Worm (Caenorhabditis elegans) whole organism, young adult: ENCODE measurements around the gene pdi-1.
A peak's percentile ranks its signal among the peaks of the same experiment; 100 is the strongest.

Experiments
- B0019.2 ChIP-seq: fragments of 200-800 bp; sonication (Bioruptor generic); conservative IDR thresholded peaks from 2 replicates; pipeline ENCODE4 v1.3.6; 2022; ENCODE audit warnings: missing genetic modification reagents, missing genetic modification characterization, missing compliant biosample characterization
- F10E7.11 ChIP-seq: sonication (generic microtip); optimal IDR thresholded peaks from 2 replicates; lab custom pipeline; 2017; ENCODE audit warnings: mild to moderate bottlenecking, missing genetic modification characterization, moderate library complexity, missing compliant biosample characterization
- F33H1.4 ChIP-seq: fragments of 200-800 bp; sonication (Bioruptor generic); IDR thresholded peaks from 2 replicates; pipeline ENCODE4 v1.3.6; 2022; ENCODE audit warnings: missing genetic modification reagents, missing genetic modification characterization, missing compliant biosample characterization
- F49E8.2 ChIP-seq: sonication (generic microtip); optimal IDR thresholded peaks from 3 replicates; lab custom pipeline; 2017; ENCODE audit warnings: missing genetic modification characterization, mild to moderate bottlenecking, missing compliant biosample characterization, antibody characterized with exemption, moderate library complexity; ENCODE audit not compliant: insufficient read depth
- F52B5.7 ChIP-seq: sonication (generic microtip); optimal IDR thresholded peaks from 2 replicates; lab custom pipeline; 2016; ENCODE audit warnings: mild to moderate bottlenecking, missing genetic modification characterization, missing compliant biosample characterization
- F55B11.4 ChIP-seq: sonication (generic microtip); optimal IDR thresholded peaks from 2 replicates; lab custom pipeline; 2016; ENCODE audit warnings: missing compliant biosample characterization, missing genetic modification characterization, borderline replicate concordance; ENCODE audit not compliant: insufficient read depth
- Y53G8AR.9 ChIP-seq: fragments of 200-800 bp; sonication (Bioruptor generic); conservative IDR thresholded peaks from 2 replicates; pipeline ENCODE4 v1.3.6; 2022; ENCODE audit warnings: missing genetic modification reagents, missing genetic modification characterization, missing compliant biosample characterization
- Y67H2A.10 ChIP-seq: fragments of 200-800 bp; sonication (Bioruptor generic); conservative IDR thresholded peaks from 2 replicates; pipeline ENCODE4 v1.3.6; 2022; ENCODE audit warnings: missing genetic modification reagents, missing genetic modification characterization, missing compliant biosample characterization
- Y79H2A.3 ChIP-seq: fragments of 200-800 bp; sonication (Bioruptor generic); conservative IDR thresholded peaks from 2 replicates; pipeline ENCODE4 v1.3.6; 2022; ENCODE audit warnings: missing genetic modification reagents, missing genetic modification characterization, missing compliant biosample characterization
- Y95B8A.8 ChIP-seq: fragments of 200-800 bp; sonication (Bioruptor generic); IDR thresholded peaks from 2 replicates; pipeline ENCODE4 v1.3.6; 2022; ENCODE audit warnings: missing genetic modification reagents, missing genetic modification characterization, missing compliant biosample characterization
- ZK185.1 ChIP-seq: sonication (generic microtip); optimal IDR thresholded peaks from 2 replicates; lab custom pipeline; 2016; ENCODE audit warnings: mild to moderate bottlenecking, missing genetic modification characterization, missing compliant biosample characterization; ENCODE audit not compliant: poor library complexity, severe bottlenecking
- akir-1 ChIP-seq: fragments of 200-800 bp; sonication (Bioruptor generic); optimal IDR thresholded peaks from 2 replicates; lab custom pipeline; 2018; ENCODE audit warnings: mild to moderate bottlenecking, missing genetic modification characterization, moderate library complexity, missing compliant biosample characterization
- atf-7 ChIP-seq: sonication (generic microtip); optimal IDR thresholded peaks from 2 replicates; lab custom pipeline; 2017; ENCODE audit warnings: mild to moderate bottlenecking, missing genetic modification characterization, missing compliant biosample characterization
- athp-1 ChIP-seq: sonication (generic microtip); optimal IDR thresholded peaks from 2 replicates; lab custom pipeline; 2017; ENCODE audit warnings: mild to moderate bottlenecking, missing genetic modification characterization, missing compliant biosample characterization
- attf-5 ChIP-seq: fragments of 200-800 bp; sonication (Bioruptor generic); optimal IDR thresholded peaks from 2 replicates; lab custom pipeline; 2018; ENCODE audit warnings: mild to moderate bottlenecking, missing genetic modification characterization, missing compliant biosample characterization
- attf-6 ChIP-seq: fragments of 200-800 bp; sonication (Bioruptor generic); IDR thresholded peaks from 2 replicates; pipeline ENCODE4 v1.3.6; 2022; ENCODE audit warnings: missing genetic modification reagents, missing genetic modification characterization, missing compliant biosample characterization
- bed-2 ChIP-seq: fragments of 200-800 bp; sonication (Bioruptor generic); IDR thresholded peaks from 2 replicates; pipeline ENCODE4 v1.3.6; 2022; ENCODE audit warnings: missing genetic modification reagents, missing genetic modification characterization, missing compliant biosample characterization
- cebp-1 ChIP-seq, 2 experiments: fragments of 200-800 bp in 1 of 2; sonication (Bioruptor generic) in 1 of 2; sonication (generic microtip) in 1 of 2; IDR thresholded peaks in 1 of 2; optimal IDR thresholded peaks in 1 of 2; 2 replicates each; pipeline versions ENCODE4 v1.3.6 to Lab custom; 2017 to 2022; ENCODE audit warnings: missing compliant biosample characterization in 2 of 2, missing genetic modification characterization in 2 of 2, mild to moderate bottlenecking in 1 of 2, missing genetic modification reagents in 1 of 2, moderate library complexity in 1 of 2
- ceh-100 ChIP-seq: fragments of 200-800 bp; sonication (Bioruptor generic); IDR thresholded peaks from 2 replicates; pipeline ENCODE4 v1.3.6; 2022; ENCODE audit warnings: missing genetic modification reagents, missing genetic modification characterization, missing compliant biosample characterization
- ceh-27 ChIP-seq: fragments of 200-800 bp; sonication (Bioruptor generic); optimal IDR thresholded peaks from 2 replicates; lab custom pipeline; 2018; ENCODE audit warnings: mild to moderate bottlenecking, missing genetic modification characterization, moderate library complexity, missing compliant biosample characterization
- ceh-40 ChIP-seq: fragments of 200-800 bp; sonication (Bioruptor generic); IDR thresholded peaks from 2 replicates; pipeline ENCODE4 v1.3.6; 2022; ENCODE audit warnings: missing genetic modification characterization, missing compliant biosample characterization
- ceh-58 ChIP-seq: fragments of 200-800 bp; sonication (Bioruptor generic); IDR thresholded peaks from 2 replicates; pipeline ENCODE4 v1.3.6; 2022; ENCODE audit warnings: missing genetic modification characterization, missing compliant biosample characterization
- egl-18 ChIP-seq: fragments of 200-800 bp; sonication (Bioruptor generic); IDR thresholded peaks from 2 replicates; pipeline ENCODE4 v1.3.6; 2022; ENCODE audit warnings: missing genetic modification reagents, missing genetic modification characterization, missing compliant biosample characterization
- egrh-3 ChIP-seq: fragments of 200-800 bp; sonication (Bioruptor generic); IDR thresholded peaks from 2 replicates; pipeline ENCODE4 v1.3.6; 2022; ENCODE audit warnings: missing genetic modification reagents, missing genetic modification characterization, missing compliant biosample characterization
- fkh-3 ChIP-seq: sonication (generic microtip); optimal IDR thresholded peaks from 2 replicates; lab custom pipeline; 2016; ENCODE audit warnings: mild to moderate bottlenecking, missing genetic modification characterization, missing compliant biosample characterization
- gei-17 ChIP-seq: fragments of 200-800 bp; sonication (Bioruptor generic); optimal IDR thresholded peaks from 2 replicates; lab custom pipeline; 2018; ENCODE audit warnings: mild to moderate bottlenecking, missing genetic modification characterization, missing compliant biosample characterization
- hrde-1 ChIP-seq: sonication (generic microtip); optimal IDR thresholded peaks from 2 replicates; lab custom pipeline; 2016; ENCODE audit warnings: missing genetic modification characterization, mild to moderate bottlenecking, missing compliant biosample characterization, moderate library complexity, missing genotype, missing genetic modification reagents, borderline replicate concordance
- let-526 ChIP-seq: fragments of 200-800 bp; sonication (Bioruptor generic); IDR thresholded peaks from 2 replicates; pipeline ENCODE4 v1.3.6; 2022; ENCODE audit warnings: missing genetic modification reagents, missing genetic modification characterization, missing compliant biosample characterization
- lsl-1 ChIP-seq: fragments of 200-800 bp; sonication (Bioruptor generic); optimal IDR thresholded peaks from 2 replicates; lab custom pipeline; 2018; ENCODE audit warnings: mild to moderate bottlenecking, missing genetic modification characterization, moderate library complexity, missing compliant biosample characterization
- madf-10 ChIP-seq: sonication (generic microtip); optimal IDR thresholded peaks from 2 replicates; lab custom pipeline; 2016; ENCODE audit warnings: mild to moderate bottlenecking, missing genetic modification characterization, missing compliant biosample characterization
- nfya-1 ChIP-seq: sonication (generic microtip); optimal IDR thresholded peaks from 2 replicates; lab custom pipeline; 2017; ENCODE audit warnings: antibody characterized with exemption, missing compliant biosample characterization, missing genetic modification characterization, borderline replicate concordance; ENCODE audit not compliant: insufficient read depth
- nfya-2 ChIP-seq: fragments of 200-800 bp; sonication (Bioruptor generic); IDR thresholded peaks from 2 replicates; pipeline ENCODE4 v1.3.6; 2022; ENCODE audit warnings: missing genetic modification reagents, missing genetic modification characterization, missing compliant biosample characterization
- nfyb-1 ChIP-seq: fragments of 200-800 bp; sonication (Bioruptor generic); IDR thresholded peaks from 2 replicates; pipeline ENCODE4 v1.3.6; 2022; ENCODE audit warnings: missing genetic modification reagents, missing genetic modification characterization, missing compliant biosample characterization
- nhr-179 ChIP-seq: sonication (generic microtip); optimal IDR thresholded peaks from 2 replicates; lab custom pipeline; 2016; ENCODE audit warnings: mild to moderate bottlenecking, missing genetic modification characterization, missing compliant biosample characterization
- pbrm-1 ChIP-seq: fragments of 200-800 bp; sonication (Bioruptor generic); IDR thresholded peaks from 2 replicates; pipeline ENCODE4 v1.3.6; 2022; ENCODE audit warnings: missing genetic modification reagents, missing genetic modification characterization, missing compliant biosample characterization
- pha-4 ChIP-seq: fragments of 150-350 bp; sonication (generic microtip); optimal IDR thresholded peaks from 2 replicates; lab custom pipeline; 2014; ENCODE audit warnings: missing biosample characterization, missing genetic modification reagents, missing genetic modification characterization
- snpc-1.3 ChIP-seq: sonication (generic microtip); optimal IDR thresholded peaks from 2 replicates; lab custom pipeline; 2017; ENCODE audit warnings: missing genetic modification characterization, mild to moderate bottlenecking, missing compliant biosample characterization, antibody characterized with exemption, moderate library complexity, missing genotype, missing genetic modification reagents; ENCODE audit not compliant: insufficient read depth
- snpc-3.4 ChIP-seq: sonication (generic microtip); optimal IDR thresholded peaks from 2 replicates; lab custom pipeline; 2017; ENCODE audit warnings: missing genetic modification characterization, mild to moderate bottlenecking, missing compliant biosample characterization, antibody characterized with exemption, moderate library complexity, missing genotype, missing genetic modification reagents
- sptf-2 ChIP-seq: fragments of 200-800 bp; sonication (Bioruptor generic); optimal IDR thresholded peaks from 2 replicates; lab custom pipeline; 2018; ENCODE audit warnings: mild to moderate bottlenecking, missing genetic modification characterization, missing compliant biosample characterization
- tbp1 ChIP-seq: fragments of 200-800 bp; sonication (Bioruptor generic); optimal IDR thresholded peaks from 2 replicates; lab custom pipeline; 2018; ENCODE audit warnings: mild to moderate bottlenecking, missing genetic modification characterization, missing compliant biosample characterization
- tbx-9 ChIP-seq: sonication (generic microtip); optimal IDR thresholded peaks from 2 replicates; lab custom pipeline; 2016; ENCODE audit warnings: borderline replicate concordance, missing genetic modification characterization, inconsistent platforms, missing compliant biosample characterization
- unc-62 ChIP-seq: fragments of 150-350 bp; optimal IDR thresholded peaks from 2 replicates; lab custom pipeline; 2014; ENCODE audit warnings: missing biosample characterization, missing genetic modification reagents, missing genetic modification characterization
- zfh-2 ChIP-seq: fragments of 200-800 bp; sonication (Bioruptor generic); conservative IDR thresholded peaks from 2 replicates; pipeline ENCODE4 v1.3.6; 2022; ENCODE audit warnings: missing genetic modification reagents, missing genetic modification characterization, missing compliant biosample characterization

pdi-1 gene

DNA sequence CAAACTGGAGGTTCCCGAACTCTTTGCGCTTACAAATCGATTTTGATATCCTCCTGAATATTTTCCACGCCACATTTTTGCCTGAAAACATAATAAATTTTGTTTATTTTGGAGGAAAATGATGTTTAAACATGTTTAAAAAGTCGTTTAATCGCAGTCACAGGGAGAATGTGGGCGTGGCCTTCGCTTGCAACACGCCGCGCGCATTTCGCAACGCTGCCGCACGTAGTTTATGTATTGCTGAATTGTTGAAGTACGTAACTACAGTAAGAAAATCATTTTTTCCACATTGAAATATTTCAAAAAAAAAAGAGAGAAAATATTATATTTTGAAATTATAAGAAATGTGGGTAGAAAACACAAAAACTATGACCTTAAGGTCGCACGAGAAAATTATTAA lies 37.0 kb downstream of the pdi-1 start, which contains the start of gene C46F11.4 (continued):
- TF ChIP-seq ZK185.1 (tag; lab: Kevin White, UChicago) (peak; percentile 38), let-526 (GFP tag; lab: Robert Waterston, UW) (no peak), zfh-2 (GFP tag; lab: Robert Waterston, UW) (no peak), ceh-40 (GFP tag; lab: Robert Waterston, UW) (no peak), Y67H2A.10 (no peak), Y53G8AR.9 (GFP tag; lab: Robert Waterston, UW) (0 out of 2 replicates have a peak, but pooled peaks have one; percentile 28), nhr-179 (no peak), pha-4 (tag; lab: Kevin White, UChicago) (no peak), snpc-1.3 (tag; lab: Kevin White, UChicago) (peak; percentile 10), bed-2 (GFP tag; lab: Robert Waterston, UW) (no peak), nfya-1 (tag; lab: Kevin White, UChicago) (no peak), ceh-27 (no peak), ceh-58 (GFP tag; lab: Robert Waterston, UW) (no peak), F33H1.4 (no peak)

DNA sequence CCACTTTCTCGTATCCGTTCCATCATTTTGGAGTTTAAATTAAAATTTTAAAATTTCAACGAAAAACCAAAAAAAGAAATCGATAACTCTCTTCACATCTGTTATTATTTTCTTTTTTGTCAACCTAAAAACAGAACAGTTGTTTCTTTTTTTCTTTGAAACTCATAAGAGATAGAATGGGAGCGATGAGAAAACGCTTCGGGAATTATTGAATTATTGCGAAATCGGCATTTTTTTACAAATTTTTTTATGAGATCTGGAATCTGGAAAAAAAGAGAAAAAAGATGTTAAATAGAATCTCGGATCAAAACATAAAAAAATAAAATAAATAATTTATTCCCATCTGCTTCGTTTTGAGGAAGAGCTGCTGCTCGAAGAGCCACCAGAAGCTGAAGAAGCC lies 43.8 kb downstream of the pdi-1 start, which contains the start of gene C46F11.5:
TSS of gene C46F11.5 (minus strand) at position 128 of the 400 bp plus-strand sequence.
- no peak for TF ChIP-seq egl-18 (GFP tag; lab: Robert Waterston, UW)
- TF ChIP-seq ceh-100 (GFP tag; lab: Robert Waterston, UW): no peak
- peak; percentile 75 for TF ChIP-seq cebp-1 (GFP tag; IDR thresholded peaks at IDR 0.05; lab: Robert Waterston, UW)
- TF ChIP-seq cebp-1 (tag; optimal IDR thresholded peaks at IDR 0.05; lab: Kevin White, UChicago): peak; percentile 97
- TF ChIP-seq lsl-1 (GFP tag; lab: Kevin White, UChicago): no peak

- TF ChIP-seq F49E8.2 (tag; lab: Kevin White, UChicago) (no peak), tbx-9 (no peak), attf-5 (GFP tag; lab: Kevin White, UChicago) (no peak), let-526 (GFP tag; lab: Robert Waterston, UW) (no peak), gei-17 (GFP tag; lab: Kevin White, UChicago) (no peak), madf-10 (no peak), F33H1.4 (no peak), snpc-3.4 (no peak), F10E7.11 (tag; lab: Kevin White, UChicago) (no peak), hrde-1 (tag; lab: Kevin White, UChicago) (no peak), fkh-3 (tag; lab: Kevin White, UChicago) (no peak), Y95B8A.8 (GFP tag; lab: Robert Waterston, UW) (no peak), unc-62 (GFP tag; lab: Kevin White, UChicago) (no peak), F52B5.7 (tag; lab: Kevin White, UChicago) (no peak), sptf-2 (GFP tag; lab: Kevin White, UChicago) (no peak), F55B11.4 (no peak), B0019.2 (GFP tag; lab: Robert Waterston, UW) (no peak), Y53G8AR.9 (GFP tag; lab: Robert Waterston, UW) (peak; percentile 62; the same call in 1 of the 2 replicates), tbp1 (GFP tag; lab: Kevin White, UChicago) (no peak), athp-1 (tag; lab: Kevin White, UChicago) (no peak), ceh-100 (GFP tag; lab: Robert Waterston, UW) (no peak), akir-1 (GFP tag; lab: Kevin White, UChicago) (no peak), Y79H2A.3 (GFP tag; lab: Robert Waterston, UW) (no peak), pbrm-1 (GFP tag; lab: Robert Waterston, UW) (peak; percentile 22; the same call in 1 of the 2 replicates), egrh-3 (no peak), attf-6 (no peak), nfya-2 (no peak), cebp-1 (GFP tag; IDR thresholded peaks at IDR 0.05; lab: Robert Waterston, UW) (no peak), cebp-1 (tag; optimal IDR thresholded peaks at IDR 0.05; lab: Kevin White, UChicago) (peak; percentile 14), atf-7 (tag; lab: Kevin White, UChicago) (peak; percentile 2), nfyb-1 (GFP tag; lab: Robert Waterston, UW) (peak; percentile 65; the same call in 1 of the 2 replicates)
Measured at ce11 chrIII:3652964-3653363, 48.3 kb downstream of the pdi-1 start.
